Fruit fly (Drosophila melanogaster): ENCODE measurements around the gene Dci.

Gene Dci

DNA sequence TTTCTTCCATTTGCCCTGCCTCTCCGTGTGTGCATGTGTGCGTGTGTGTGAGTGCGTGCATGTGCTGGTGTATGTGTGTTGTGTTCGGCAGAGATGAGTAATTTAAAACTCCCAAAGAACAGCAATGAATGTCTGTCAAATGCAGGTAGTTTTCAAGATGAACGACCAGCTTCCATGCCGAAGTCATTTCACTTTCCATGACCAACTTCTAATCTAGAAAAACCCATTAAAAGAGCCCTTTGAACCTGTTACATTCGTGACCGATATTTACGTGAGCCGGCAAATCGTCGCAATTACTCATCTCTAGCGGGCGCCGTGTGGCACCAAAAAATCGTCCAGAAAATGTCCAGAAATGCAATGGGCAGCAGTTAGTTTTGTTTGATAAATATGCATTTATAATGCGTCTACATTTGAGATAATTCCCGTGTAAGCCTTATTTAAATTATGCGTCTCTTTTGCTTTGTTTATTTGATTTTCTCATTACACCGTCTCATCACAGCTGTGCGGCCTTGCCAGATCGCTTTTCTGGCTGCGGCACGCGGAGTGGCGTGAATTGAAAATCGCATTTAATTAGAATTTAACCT, 21.3 kb downstream of the Dci start (continued):
- TF ChIP-seq CG10979 (tag; optimal IDR thresholded peaks at IDR 0.05) (peak; percentile 9), h (optimal IDR thresholded peaks at IDR 0.05) (no peak), Pdp1 (GFP tag; optimal IDR thresholded peaks at IDR 0.05) (peak; percentile 41 to 56), prd (optimal IDR thresholded peaks at IDR 0.05) (no peak), prd (GFP tag; IDR thresholded peaks at IDR 0.05) (peak; percentile 69), HLH54F (GFP tag; optimal IDR thresholded peaks at IDR 0.05) (peak; percentile 51), sna (GFP tag; IDR thresholded peaks at IDR 0.05; ENCODE audit: partially characterized antibody) (peak; percentile 72), NK7.1 (GFP tag; optimal IDR thresholded peaks at IDR 0.05) (peak; percentile 26), ERR (GFP tag; optimal IDR thresholded peaks at IDR 0.05) (no peak), bab2 (GFP tag; optimal IDR thresholded peaks at IDR 0.05) (peak; percentile 38), kay (GFP tag; optimal IDR thresholded peaks at IDR 0.05) (peak; percentile 27), Nf-YB (GFP tag; optimal IDR thresholded peaks at IDR 0.05) (no peak), CG11560 (tag; IDR thresholded peaks at IDR 0.05) (no peak), dpn (GFP tag; optimal IDR thresholded peaks at IDR 0.05) (peak; percentile 28 to 45), CG10147 (GFP tag; optimal IDR thresholded peaks at IDR 0.05) (peak; percentile 29), ken (GFP tag; IDR thresholded peaks at IDR 0.05) (peak; percentile 64), CG13624 (GFP tag; optimal IDR thresholded peaks at IDR 0.05) (peak; percentile 66), pzg (GFP tag; optimal IDR thresholded peaks at IDR 0.05) (peak; percentile 30), Scr (GFP tag; IDR thresholded peaks at IDR 0.05; ENCODE audit: partially characterized antibody) (peak; percentile 85), sqz (GFP tag; optimal IDR thresholded peaks at IDR 0.05) (no peak), nom (GFP tag; optimal IDR thresholded peaks at IDR 0.05) (no peak), CG13894 (tag; optimal IDR thresholded peaks at IDR 0.05) (no peak), Dll (GFP tag; IDR thresholded peaks at IDR 0.05; ENCODE audit: partially characterized antibody) (peak; percentile 84), CG8089 (GFP tag; optimal IDR thresholded peaks at IDR 0.05) (no peak), pfk (GFP tag; optimal IDR thresholded peaks at IDR 0.05) (no peak), CG11696 (GFP tag; IDR thresholded peaks at IDR 0.05) (no peak), CG15696 (tag; optimal IDR thresholded peaks at IDR 0.05) (peak; percentile 33), Kr (GFP tag; optimal IDR thresholded peaks at IDR 0.05) (no peak), scrt (GFP tag; optimal IDR thresholded peaks at IDR 0.05) (peak; percentile 80), CG2129 (GFP tag; IDR thresholded peaks at IDR 0.05; ENCODE audit: partially characterized antibody) (peak; percentile 64), CG12659 (GFP tag; optimal IDR thresholded peaks at IDR 0.05) (peak; percentile 19), CG4820 (GFP tag; optimal IDR thresholded peaks at IDR 0.05) (peak; percentile 12), exex (tag; optimal IDR thresholded peaks at IDR 0.05) (peak; percentile 7), stwl (tag; optimal IDR thresholded peaks at IDR 0.05) (peak; percentile 30), CG17361 (GFP tag; IDR thresholded peaks at IDR 0.05) (peak; percentile 71; the same call in 2 of the 3 replicates), Hmr (GFP tag; optimal IDR thresholded peaks at IDR 0.05) (peak; percentile 32), fd64A (GFP tag; optimal IDR thresholded peaks at IDR 0.05) (no peak), Gsc (GFP tag; IDR thresholded peaks at IDR 0.05) (no peak), dmrt99B (tag; optimal IDR thresholded peaks at IDR 0.05) (peak; percentile 7), pan (optimal IDR thresholded peaks at IDR 0.05) (no peak), pan (GFP tag; optimal IDR thresholded peaks at IDR 0.05 in 1 of 2, IDR thresholded peaks at IDR 0.05 in 1 of 2) (peak in 1 of 2 experiments; percentile 46), Hand (GFP tag; optimal IDR thresholded peaks at IDR 0.05) (no peak), aop (GFP tag; IDR thresholded peaks at IDR 0.05) (no peak), zf30C (GFP tag; optimal IDR thresholded peaks at IDR 0.05) (no peak), CG12071 (GFP tag; optimal IDR thresholded peaks at IDR 0.05) (no peak), CG10267 (tag; optimal IDR thresholded peaks at IDR 0.05) (peak; percentile 9), CG7271 (tag; optimal IDR thresholded peaks at IDR 0.05) (no peak), gcm (GFP tag; optimal IDR thresholded peaks at IDR 0.05) (no peak), CG2889 (GFP tag; IDR thresholded peaks at IDR 0.05) (no peak), rib (GFP tag; IDR thresholded peaks at IDR 0.05) (no peak)

Measured in whole organism, embryonic.